Fruit fly (Drosophila melanogaster) whole organism, embryonic: ENCODE data around the gene ninaE.
A peak's percentile ranks its signal among the peaks of the same experiment; 100 is the strongest.

Source experiments
- Bgb ChIP-seq: fragments of 200-800 bp; sonication (Bioruptor generic); IDR thresholded peaks from 2 replicates; pipeline ENCODE4 v1.3.6; 2022; ENCODE audit warnings: missing biosample characterization, missing genetic modification characterization; ENCODE audit not compliant: partially characterized antibody
- BtbVII ChIP-seq: fragments of 200-800 bp; sonication (Bioruptor generic); optimal IDR thresholded peaks from 3 replicates; lab custom pipeline; 2017; ENCODE audit warnings: missing biosample characterization, mild to moderate bottlenecking, missing genetic modification characterization
- CG10267 ChIP-seq: fragments of 200-800 bp; sonication (Bioruptor generic); optimal IDR thresholded peaks from 2 replicates; lab custom pipeline; 2018; ENCODE audit warnings: missing biosample characterization, mild to moderate bottlenecking, missing genetic modification characterization, moderate library complexity
- CG11456 ChIP-seq: fragments of 200-800 bp; sonication (Bioruptor generic); IDR thresholded peaks from 3 replicates; pipeline ENCODE4 v1.3.6; 2022; ENCODE audit warnings: missing biosample characterization, missing genetic modification characterization
- CG12104 ChIP-seq: fragments of 200-800 bp; sonication (Bioruptor generic); optimal IDR thresholded peaks from 3 replicates; lab custom pipeline; 2016; ENCODE audit warnings: missing biosample characterization, missing genetic modification characterization
- CG12219 ChIP-seq: fragments of 200-800 bp; sonication (Bioruptor generic); optimal IDR thresholded peaks from 3 replicates; lab custom pipeline; 2018; ENCODE audit warnings: missing biosample characterization, mild to moderate bottlenecking, missing genetic modification characterization
- CG1233 ChIP-seq: fragments of 200-800 bp; sonication (Bioruptor generic); optimal IDR thresholded peaks from 4 replicates; lab custom pipeline; 2018; ENCODE audit warnings: missing biosample characterization, mild to moderate bottlenecking, missing genetic modification characterization
- CG12391 ChIP-seq: fragments of 200-800 bp; sonication (Bioruptor generic); optimal IDR thresholded peaks from 3 replicates; lab custom pipeline; 2018; ENCODE audit warnings: missing biosample characterization, mild to moderate bottlenecking, missing genetic modification characterization, moderate library complexity
- CG13775 ChIP-seq: fragments of 200-800 bp; sonication (Bioruptor generic); optimal IDR thresholded peaks from 3 replicates; lab custom pipeline; 2017; ENCODE audit warnings: missing biosample characterization, mild to moderate bottlenecking, missing genetic modification characterization
- CG15011 ChIP-seq: fragments of 200-800 bp; sonication (Bioruptor generic); optimal IDR thresholded peaks from 3 replicates; lab custom pipeline; 2018; ENCODE audit warnings: missing biosample characterization, mild to moderate bottlenecking, missing genetic modification characterization
- CG17385 ChIP-seq: fragments of 200-800 bp; sonication (Bioruptor generic); optimal IDR thresholded peaks from 3 replicates; lab custom pipeline; 2018; ENCODE audit warnings: missing biosample characterization, mild to moderate bottlenecking, missing genetic modification characterization
- CG17829 ChIP-seq: fragments of 200-800 bp; optimal IDR thresholded peaks from 2 replicates; lab custom pipeline; 2019; ENCODE audit warnings: missing biosample characterization, mild to moderate bottlenecking, missing genetic modification characterization, moderate library complexity
- CG2120 ChIP-seq: fragments of 200-800 bp; sonication (Bioruptor generic); optimal IDR thresholded peaks from 3 replicates; lab custom pipeline; 2016; ENCODE audit warnings: missing biosample characterization, missing genetic modification characterization
- CG31441 ChIP-seq: fragments of 200-800 bp; sonication (Bioruptor generic); IDR thresholded peaks from 2 replicates; pipeline ENCODE4 v1.3.6; 2022; ENCODE audit warnings: missing biosample characterization, missing genetic modification characterization
- CG3847 ChIP-seq: fragments of 200-800 bp; sonication (Bioruptor generic); IDR thresholded peaks from 2 replicates; pipeline ENCODE4 v1.3.6; 2022; ENCODE audit warnings: missing biosample characterization, missing genetic modification characterization
- CG4328 ChIP-seq: fragments of 200-800 bp; sonication (Bioruptor generic); optimal IDR thresholded peaks from 3 replicates; lab custom pipeline; 2017; ENCODE audit warnings: missing biosample characterization, missing genetic modification reagents, missing genetic modification characterization
- CG43689 ChIP-seq: fragments of 200-800 bp; sonication (Bioruptor generic); IDR thresholded peaks from 2 replicates; pipeline ENCODE4 v1.3.6; 2022; ENCODE audit warnings: missing biosample characterization, missing genetic modification characterization
- CG4820 ChIP-seq: fragments of 200-800 bp; sonication (Bioruptor generic); optimal IDR thresholded peaks from 3 replicates; lab custom pipeline; 2016; ENCODE audit warnings: missing biosample characterization, missing genetic modification characterization
- CG6854 ChIP-seq: fragments of 200-800 bp; sonication (Bioruptor generic); optimal IDR thresholded peaks from 3 replicates; lab custom pipeline; 2017; ENCODE audit warnings: missing biosample characterization, mild to moderate bottlenecking, missing genetic modification characterization
- CG7786 ChIP-seq: fragments of 200-800 bp; sonication (Bioruptor generic); optimal IDR thresholded peaks from 2 replicates; lab custom pipeline; 2016; ENCODE audit warnings: missing biosample characterization, missing genetic modification characterization
- CG8089 ChIP-seq: fragments of 200-800 bp; sonication (Bioruptor generic); optimal IDR thresholded peaks from 3 replicates; lab custom pipeline; 2016; ENCODE audit warnings: missing biosample characterization, missing genetic modification characterization
- D19B ChIP-seq: fragments of 200-800 bp; sonication (Bioruptor generic); optimal IDR thresholded peaks from 2 replicates; lab custom pipeline; 2017; ENCODE audit warnings: missing biosample characterization, mild to moderate bottlenecking, missing genetic modification characterization
- Deaf1 ChIP-seq: fragments of 200-800 bp; optimal IDR thresholded peaks from 3 replicates; lab custom pipeline; 2019; ENCODE audit warnings: missing biosample characterization, mild to moderate bottlenecking, missing genetic modification characterization, moderate library complexity
- Dfd ChIP-seq, 2 experiments: fragments of >200 bp; optimal IDR thresholded peaks; 2 replicates each; lab custom pipeline; 2017; ENCODE audit warnings: missing biosample characterization in 2 of 2, missing genetic modification characterization in 2 of 2
- HLHmδ ChIP-seq: fragments of 200-800 bp; sonication (Bioruptor generic); optimal IDR thresholded peaks from 2 replicates; lab custom pipeline; 2018; ENCODE audit warnings: missing biosample characterization, mild to moderate bottlenecking, missing genetic modification characterization, moderate library complexity
- Hmx ChIP-seq: fragments of 200-800 bp; sonication (Bioruptor generic); optimal IDR thresholded peaks from 2 replicates; lab custom pipeline; 2016; ENCODE audit warnings: missing biosample characterization, missing genetic modification characterization
- Hr39 ChIP-seq: fragments of >200 bp; optimal IDR thresholded peaks from 2 replicates; lab custom pipeline; 2017
- Hr78 ChIP-seq, 2 experiments: fragments of 200-800 bp in 1 of 2; fragments of >200 bp in 1 of 2; sonication (Bioruptor generic) in 1 of 2; optimal IDR thresholded peaks; 2 replicates each; lab custom pipeline; 2017 to 2019; ENCODE audit warnings: missing biosample characterization in 2 of 2, missing genetic modification characterization in 2 of 2, mild to moderate bottlenecking in 1 of 2, moderate library complexity in 1 of 2
- Myb ChIP-seq: fragments of 200-800 bp; sonication (Bioruptor generic); optimal IDR thresholded peaks from 2 replicates; lab custom pipeline; 2016; ENCODE audit warnings: missing biosample characterization, missing genetic modification characterization
- Opbp ChIP-seq: fragments of 200-800 bp; sonication (Bioruptor generic); IDR thresholded peaks from 3 replicates; pipeline ENCODE4 v1.3.6; 2022; ENCODE audit warnings: missing biosample characterization, missing genetic modification characterization; ENCODE audit not compliant: partially characterized antibody
- PHDP ChIP-seq: fragments of 200-800 bp; sonication (Bioruptor generic); optimal IDR thresholded peaks from 3 replicates; lab custom pipeline; 2018; ENCODE audit warnings: missing biosample characterization, mild to moderate bottlenecking, missing genetic modification characterization, moderate library complexity
- Poxn ChIP-seq: fragments of 200-800 bp; sonication (Bioruptor generic); IDR thresholded peaks from 2 replicates; pipeline ENCODE4 v1.3.6; 2022; ENCODE audit warnings: missing biosample characterization, missing genetic modification characterization
- Rfx ChIP-seq: fragments of 200-800 bp; sonication (Bioruptor generic); IDR thresholded peaks from 2 replicates; pipeline ENCODE4 v1.3.6; 2022; ENCODE audit warnings: missing biosample characterization, missing genetic modification characterization
- Usf ChIP-seq: fragments of 200-800 bp; sonication (Bioruptor generic); optimal IDR thresholded peaks from 2 replicates; lab custom pipeline; 2017; ENCODE audit warnings: missing genotype, missing biosample characterization, missing genetic modification characterization
- cad ChIP-seq: fragments of >200 bp; optimal IDR thresholded peaks from 2 replicates; lab custom pipeline; 2017; ENCODE audit warnings: missing biosample characterization, missing genetic modification characterization
- cato ChIP-seq: fragments of 200-800 bp; sonication (Bioruptor generic); optimal IDR thresholded peaks from 2 replicates; lab custom pipeline; 2016; ENCODE audit warnings: missing biosample characterization, missing genetic modification characterization, borderline replicate concordance
- dan ChIP-seq: fragments of 200-800 bp; sonication (Bioruptor generic); IDR thresholded peaks from 2 replicates; pipeline ENCODE4 v1.3.6; 2022; ENCODE audit warnings: missing biosample characterization, missing genetic modification characterization
- disco-r ChIP-seq: fragments of 200-800 bp; sonication (Bioruptor generic); optimal IDR thresholded peaks from 2 replicates; lab custom pipeline; 2016; ENCODE audit warnings: missing biosample characterization, missing genetic modification characterization
- esg ChIP-seq: fragments of 200-800 bp; sonication (Bioruptor generic); conservative IDR thresholded peaks from 2 replicates; pipeline ENCODE4 v1.3.6; 2022; ENCODE audit warnings: missing biosample characterization, missing genetic modification characterization
- exex ChIP-seq: fragments of 200-800 bp; sonication (Bioruptor generic); optimal IDR thresholded peaks from 4 replicates; lab custom pipeline; 2018; ENCODE audit warnings: missing biosample characterization, mild to moderate bottlenecking, missing genetic modification characterization, moderate library complexity
- eyg ChIP-seq: fragments of 200-800 bp; sonication (Bioruptor generic); optimal IDR thresholded peaks from 3 replicates; lab custom pipeline; 2016; ENCODE audit warnings: missing biosample characterization, missing genetic modification characterization
- gem ChIP-seq: fragments of 200-800 bp; sonication (Bioruptor generic); optimal IDR thresholded peaks from 2 replicates; lab custom pipeline; 2019; ENCODE audit warnings: missing biosample characterization, mild to moderate bottlenecking, missing genetic modification characterization, moderate library complexity
- ind ChIP-seq: fragments of 200-800 bp; sonication (Bioruptor generic); optimal IDR thresholded peaks from 3 replicates; lab custom pipeline; 2016; ENCODE audit warnings: missing biosample characterization, missing genetic modification characterization
- jumu ChIP-seq: fragments of 200-800 bp; sonication (Bioruptor generic); optimal IDR thresholded peaks from 3 replicates; lab custom pipeline; 2016; ENCODE audit warnings: missing biosample characterization, missing genetic modification characterization
- klu ChIP-seq: fragments of 200-800 bp; sonication (Bioruptor generic); IDR thresholded peaks from 2 replicates; pipeline ENCODE4 v1.3.6; 2022; ENCODE audit warnings: missing biosample characterization, missing genetic modification characterization
- lmd ChIP-seq: fragments of 200-800 bp; sonication (Bioruptor generic); IDR thresholded peaks from 2 replicates; pipeline ENCODE4 v1.3.6; 2022; ENCODE audit warnings: missing biosample characterization, missing genetic modification characterization
- row ChIP-seq: fragments of 200-800 bp; sonication (Bioruptor generic); IDR thresholded peaks from 3 replicates; pipeline ENCODE4 v1.3.6; 2022; ENCODE audit warnings: missing biosample characterization, missing genetic modification characterization
- tgo ChIP-seq: fragments of 200-800 bp; sonication (Bioruptor generic); IDR thresholded peaks from 3 replicates; pipeline ENCODE4 v1.3.6; 2022; ENCODE audit warnings: missing biosample characterization, missing genetic modification characterization
- unpg ChIP-seq: fragments of 200-800 bp; sonication (Bioruptor generic); optimal IDR thresholded peaks from 3 replicates; lab custom pipeline; 2018; ENCODE audit warnings: missing biosample characterization, mild to moderate bottlenecking, missing genetic modification characterization, moderate library complexity
- vnd ChIP-seq: fragments of 200-800 bp; sonication (Bioruptor generic); IDR thresholded peaks from 3 replicates; pipeline ENCODE4 v1.3.6; 2022; ENCODE audit warnings: missing biosample characterization, missing genetic modification characterization; ENCODE audit not compliant: partially characterized antibody
- zen ChIP-seq: fragments of 200-800 bp; sonication (Bioruptor generic); optimal IDR thresholded peaks from 3 replicates; lab custom pipeline; 2018; ENCODE audit warnings: missing biosample characterization, mild to moderate bottlenecking, missing genetic modification characterization, moderate library complexity

Gene ninaE

DNA sequence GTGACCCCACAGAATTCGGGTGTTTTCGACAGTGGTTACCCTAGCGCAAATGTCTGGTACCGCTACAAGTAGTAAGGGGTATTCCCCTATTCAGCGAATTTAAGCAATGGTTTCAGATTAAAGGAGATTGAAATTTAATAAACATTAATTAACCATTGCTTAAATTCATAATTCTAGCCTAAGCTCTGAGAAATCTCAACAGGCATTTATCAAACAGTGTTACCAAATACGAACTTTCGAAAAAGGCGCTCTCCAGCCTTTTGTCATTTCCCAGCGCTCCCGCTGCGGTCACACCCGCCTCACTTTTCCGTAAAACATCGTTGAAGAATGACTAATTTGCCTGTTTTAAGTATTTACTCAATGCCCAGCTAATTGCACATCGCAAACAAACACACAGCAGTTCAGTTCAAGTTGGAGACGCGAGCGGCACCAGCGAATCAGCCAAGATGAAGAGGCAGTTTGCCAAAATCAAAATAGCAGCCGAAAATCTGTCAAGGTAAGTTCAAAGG lies 16.9 kb upstream of the ninaE start, which contains the start of the genes Surf6 and RhoGAP92B (continued):
- TF ChIP-seq HLHmδ (GFP tag; lab: Kevin White, UChicago) (no peak), CG17829 (peak; percentile 77), gem (tag; lab: Kevin White, UChicago) (peak; percentile 61), CG4820 (GFP tag; lab: Kevin White, UChicago) (peak; percentile 53), CG3847 (GFP tag; lab: Robert Waterston, UW) (peak; percentile 86), CG11456 (GFP tag; lab: Robert Waterston, UW) (no peak), tgo (GFP tag; lab: Robert Waterston, UW) (0 out of 3 replicates have a peak, but pooled peaks have one; percentile 13), CG10267 (tag; lab: Kevin White, UChicago) (peak; percentile 77), Myb (peak; percentile 62), unpg (GFP tag; lab: Kevin White, UChicago) (peak; percentile 55), jumu (GFP tag; lab: Kevin White, UChicago) (peak; percentile 77), CG12104 (GFP tag; lab: Kevin White, UChicago) (peak; percentile 38), CG1233 (GFP tag; lab: Kevin White, UChicago) (peak; percentile 65), CG12391 (tag; lab: Kevin White, UChicago) (peak; percentile 79), PHDP (tag; lab: Kevin White, UChicago) (peak; percentile 55), Bgb (GFP tag; lab: Robert Waterston, UW) (no peak), Usf (GFP tag; lab: Kevin White, UChicago) (no peak), BtbVII (GFP tag; lab: Kevin White, UChicago) (peak; percentile 57), zen (tag; lab: Kevin White, UChicago) (peak; percentile 53), CG15011 (GFP tag; lab: Kevin White, UChicago) (no peak), esg (GFP tag; lab: Robert Waterston, UW) (no peak; the same call in 1 of the 2 replicates), eyg (GFP tag; lab: Kevin White, UChicago) (peak; percentile 43), vnd (GFP tag; lab: Robert Waterston, UW) (no peak), CG6854 (GFP tag; lab: Kevin White, UChicago) (peak; percentile 11), D19B (GFP tag; lab: Kevin White, UChicago) (peak; percentile 2), Hr39 (lab: Kevin White, UChicago) (no peak), CG4328 (GFP tag; lab: Kevin White, UChicago) (peak; percentile 64), Hr78 (GFP tag; optimal IDR thresholded peaks at IDR 0.05; lab: Kevin White, UChicago) (peak in 1 of 2 experiments; percentile 98), cato (no peak), Opbp (GFP tag; lab: Robert Waterston, UW) (no peak; the same call in 2 of the 3 replicates), klu (GFP tag; lab: Robert Waterston, UW) (no peak), CG2120 (peak; percentile 65), cad (no peak), CG17385 (GFP tag; lab: Kevin White, UChicago) (peak; percentile 67), CG7786 (peak; percentile 57), CG43689 (GFP tag; lab: Robert Waterston, UW) (no peak), Rfx (peak; percentile 59; the same call in 1 of the 2 replicates), CG8089 (GFP tag; lab: Kevin White, UChicago) (peak; percentile 49), CG12219 (GFP tag; lab: Kevin White, UChicago) (peak; percentile 10), Dfd (GFP tag; optimal IDR thresholded peaks at IDR 0.05; lab: Kevin White, UChicago) (no peak), CG31441 (GFP tag; lab: Robert Waterston, UW) (peak; percentile 76), Hmx (GFP tag; lab: Kevin White, UChicago) (no peak), lmd (GFP tag; lab: Robert Waterston, UW) (peak; percentile 58; the same call in 1 of the 2 replicates), Poxn (GFP tag; lab: Robert Waterston, UW) (no peak), ind (peak; percentile 54), row (GFP tag; lab: Robert Waterston, UW) (peak; percentile 71), dan (GFP tag; lab: Robert Waterston, UW) (no peak), disco-r (GFP tag; lab: Kevin White, UChicago) (peak; percentile 38), CG13775 (peak; percentile 64), Deaf1 (tag; lab: Kevin White, UChicago) (peak; percentile 41), exex (peak; percentile 40)
